Worm (Caenorhabditis elegans): Measurements from ENCODE around the gene che-7.

- TF ChIP-seq ceh-19 (GFP tag; optimal IDR thresholded peaks at IDR 0.05) (no peak), ama-1 (optimal IDR thresholded peaks at IDR 0.05) (no peak), ets-4 (tag; optimal IDR thresholded peaks at IDR 0.05) (no peak), tbx-2 (tag; optimal IDR thresholded peaks at IDR 0.05) (no peak), pag-3 (tag; optimal IDR thresholded peaks at IDR 0.05; ENCODE audit: borderline replicate concordance) (no peak), pha-2 (tag; optimal IDR thresholded peaks at IDR 0.05) (no peak), elt-2 (tag; optimal IDR thresholded peaks at IDR 0.05) (no peak), unc-86 (tag; optimal IDR thresholded peaks at IDR 0.05) (no peak), sox-4 (tag; optimal IDR thresholded peaks at IDR 0.05) (no peak), nhr-11 (tag; optimal IDR thresholded peaks at IDR 0.05) (no peak)
Measured at ce11 chrV:8016928-8017327, 47.9 kb upstream of the che-7 start, which contains the start of gene sptl-2.

Measured in whole organism, late embryonic.